Worm (Caenorhabditis elegans): ENCODE data around the gene F47B10.8.

The F47B10.8 gene

DNA sequence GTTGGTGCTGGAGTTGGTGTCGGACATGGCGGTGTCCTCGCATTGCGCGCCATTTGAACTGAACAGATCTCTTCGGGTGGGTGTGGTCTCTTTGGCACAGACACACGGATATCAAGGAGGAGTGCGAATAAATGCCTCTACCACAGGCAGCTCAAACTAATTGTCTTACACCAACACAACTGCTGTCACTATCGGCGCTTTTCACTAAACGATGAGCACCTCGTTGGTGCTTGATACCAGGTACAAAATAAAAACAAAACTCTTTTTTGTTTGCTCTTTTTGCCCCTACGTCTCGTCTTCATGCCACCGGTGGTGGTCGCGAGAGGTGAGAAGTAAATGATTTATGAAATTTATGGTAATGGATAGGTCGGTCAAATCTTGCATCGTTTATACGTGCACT is at the start of gene F47B10.8:
F47B10.8 (minus strand) TSS at position 101 of the 400 bp plus-strand sequence.
- TF ChIP-seq hmbx-1 (tag; optimal IDR thresholded peaks at IDR 0.05) (no peak), pes-1 (GFP tag; IDR thresholded peaks at IDR 0.05) (no peak), hmg-4 (GFP tag; optimal IDR thresholded peaks at IDR 0.05) (no peak), tbx-37 (GFP tag; conservative IDR thresholded peaks at IDR 0.05) (no peak)

DNA sequence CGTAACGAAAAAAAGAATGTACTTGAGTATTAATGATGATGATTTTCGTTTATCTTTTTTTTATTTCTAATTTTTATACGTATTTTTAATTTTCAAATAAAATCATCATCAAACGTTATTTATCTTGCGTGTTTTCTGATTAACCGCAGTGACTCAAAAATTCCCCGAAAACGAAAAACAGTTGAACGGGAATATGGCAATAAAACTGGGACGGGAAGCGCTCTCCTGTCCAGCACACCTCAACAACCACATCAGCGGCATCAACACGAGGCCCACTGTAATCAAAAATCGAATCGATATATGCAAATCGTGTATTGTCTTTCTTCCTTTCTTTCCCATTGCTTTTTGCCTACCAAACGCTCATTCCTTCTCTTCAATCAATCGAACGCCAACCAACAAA is 48.5 kb upstream of the F47B10.8 start, which contains the start of gene K09C8.2:
K09C8.2 (plus strand) TSS at position 301 of the 400 bp plus-strand sequence.
- TF ChIP-seq tra-4 (tag; optimal IDR thresholded peaks at IDR 0.05) (no peak), ceh-36 (tag; optimal IDR thresholded peaks at IDR 0.05) (no peak), sea-1 (GFP tag; conservative IDR thresholded peaks at IDR 0.05) (no peak), pes-1 (GFP tag; IDR thresholded peaks at IDR 0.05) (no peak), ceh-13 (GFP tag; optimal IDR thresholded peaks at IDR 0.05) (no peak), aly-1 (tag; optimal IDR thresholded peaks at IDR 0.05) (no peak), hmbx-1 (tag; optimal IDR thresholded peaks at IDR 0.05) (no peak), hmg-4 (GFP tag; optimal IDR thresholded peaks at IDR 0.05) (no peak), scrt-1 (GFP tag; IDR thresholded peaks at IDR 0.05) (no peak), hnd-1 (tag; optimal IDR thresholded peaks at IDR 0.05) (no peak), tbx-11 (GFP tag; IDR thresholded peaks at IDR 0.05) (no peak), F13C5.2 (tag; optimal IDR thresholded peaks at IDR 0.05) (no peak), B0310.2 (tag; optimal IDR thresholded peaks at IDR 0.05) (no peak)

DNA sequence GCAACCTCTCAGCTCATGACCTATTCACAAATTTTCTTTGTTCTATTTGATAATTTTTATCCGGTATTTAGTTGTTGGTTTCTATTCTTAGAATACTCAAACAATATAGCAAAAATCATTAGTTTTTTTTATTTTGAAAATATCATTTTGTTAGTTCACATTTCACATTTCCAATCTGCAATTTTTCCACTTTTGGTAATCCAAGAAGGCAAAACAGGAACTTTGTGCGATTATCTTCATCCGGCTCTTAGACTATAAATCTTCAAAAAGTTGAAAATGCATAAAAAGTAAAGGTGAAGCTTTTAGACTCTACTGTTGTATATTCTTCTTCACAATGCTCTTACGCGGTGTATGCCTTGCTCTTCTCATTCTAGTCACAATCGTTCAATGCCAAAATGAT is 47.8 kb upstream of the F47B10.8 start, which contains the start of gene nlp-19:
nlp-19 (plus strand) TSS at position 301 of the 400 bp plus-strand sequence.
- TF ChIP-seq sea-1 (GFP tag; conservative IDR thresholded peaks at IDR 0.05) (no peak), scrt-1 (GFP tag; IDR thresholded peaks at IDR 0.05) (no peak), B0310.2 (tag; optimal IDR thresholded peaks at IDR 0.05) (no peak), F13C5.2 (tag; optimal IDR thresholded peaks at IDR 0.05) (no peak), ets-7 (tag; optimal IDR thresholded peaks at IDR 0.05) (no peak), aly-1 (tag; optimal IDR thresholded peaks at IDR 0.05) (no peak), hnd-1 (tag; optimal IDR thresholded peaks at IDR 0.05) (no peak), ceh-36 (tag; optimal IDR thresholded peaks at IDR 0.05) (no peak), hmbx-1 (tag; optimal IDR thresholded peaks at IDR 0.05) (no peak), ceh-13 (GFP tag; optimal IDR thresholded peaks at IDR 0.05) (no peak), pes-1 (GFP tag; IDR thresholded peaks at IDR 0.05) (no peak), hmg-4 (GFP tag; optimal IDR thresholded peaks at IDR 0.05) (no peak), ama-1 (optimal IDR thresholded peaks at IDR 0.05) (no peak), tbx-11 (GFP tag; IDR thresholded peaks at IDR 0.05) (no peak), tra-4 (tag; optimal IDR thresholded peaks at IDR 0.05) (no peak), flt-1 (GFP tag; IDR thresholded peaks at IDR 0.05) (no peak)

DNA sequence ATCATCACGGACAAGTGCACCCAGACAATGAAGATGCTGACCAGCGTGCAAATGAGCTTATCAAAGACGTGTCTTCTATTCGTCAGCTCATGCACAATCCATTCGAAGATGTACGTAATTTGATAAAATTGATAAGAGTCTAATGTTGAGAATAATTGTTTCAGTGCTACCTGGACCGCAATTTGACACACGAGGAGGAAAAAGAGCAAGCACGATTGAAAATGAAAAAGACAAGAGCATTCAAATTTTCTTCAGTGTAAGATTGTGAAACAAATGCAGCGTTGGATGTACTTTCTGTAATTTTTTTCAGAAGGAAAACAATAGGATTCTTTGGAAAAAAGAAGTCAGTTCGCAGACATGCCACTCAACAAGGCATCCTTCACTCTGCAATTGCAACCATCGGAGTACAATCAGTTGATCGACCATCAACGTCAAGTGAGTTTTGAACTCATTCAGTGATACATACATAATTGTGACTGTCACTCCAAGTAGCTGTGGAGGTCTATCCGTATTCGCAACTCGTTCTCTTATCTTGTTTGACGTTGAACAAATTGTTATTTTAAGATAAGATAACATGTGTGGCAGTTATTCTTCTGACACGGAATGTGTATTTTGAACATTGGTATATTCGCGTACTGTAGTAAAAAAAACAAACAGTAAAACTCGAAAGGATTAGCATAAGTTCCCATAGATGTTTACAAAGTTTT is 46.5 kb upstream of the F47B10.8 start:
- no peak for TF ChIP-seq tra-4 (tag; optimal IDR thresholded peaks at IDR 0.05)
- no peak for TF ChIP-seq pes-1 (GFP tag; IDR thresholded peaks at IDR 0.05)
- TF ChIP-seq hmg-4 (GFP tag; optimal IDR thresholded peaks at IDR 0.05): no peak
- no peak for TF ChIP-seq ceh-36 (tag; optimal IDR thresholded peaks at IDR 0.05)
- no peak for TF ChIP-seq flt-1 (GFP tag; IDR thresholded peaks at IDR 0.05)
- TF ChIP-seq tbx-11 (GFP tag; IDR thresholded peaks at IDR 0.05): no peak
- TF ChIP-seq hnd-1 (tag; optimal IDR thresholded peaks at IDR 0.05): no peak
- no peak for TF ChIP-seq aly-1 (tag; optimal IDR thresholded peaks at IDR 0.05)
- no peak for TF ChIP-seq hmbx-1 (tag; optimal IDR thresholded peaks at IDR 0.05)
- no peak for TF ChIP-seq ceh-13 (GFP tag; optimal IDR thresholded peaks at IDR 0.05)
- no peak for TF ChIP-seq ets-7 (tag; optimal IDR thresholded peaks at IDR 0.05)
- no peak for TF ChIP-seq sea-1 (GFP tag; conservative IDR thresholded peaks at IDR 0.05)
- TF ChIP-seq scrt-1 (GFP tag; IDR thresholded peaks at IDR 0.05): no peak
- TF ChIP-seq B0310.2 (tag; optimal IDR thresholded peaks at IDR 0.05): no peak

DNA sequence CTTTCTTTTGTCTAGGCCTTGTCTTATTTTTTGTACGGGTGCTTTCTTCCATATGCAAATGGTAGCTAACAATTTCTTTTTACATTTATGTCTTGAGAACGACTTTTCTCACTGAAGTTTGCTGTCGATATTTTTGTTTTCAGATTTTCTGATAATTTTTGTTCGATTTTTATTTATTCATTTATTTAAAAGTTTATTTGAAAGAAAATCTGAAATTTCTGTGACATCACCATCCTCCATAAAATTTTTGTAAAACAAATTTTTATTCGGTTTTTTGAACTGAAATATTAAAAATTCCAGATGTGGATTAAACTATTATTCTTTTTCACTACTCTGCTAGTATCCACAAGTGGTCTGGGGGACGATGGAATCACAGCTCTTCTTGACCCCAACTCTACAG is 43.2 kb upstream of the F47B10.8 start, which contains the start of gene pbo-4:
pbo-4 (plus strand) TSS at position 301 of the 400 bp plus-strand sequence.
- TF ChIP-seq ceh-13 (GFP tag; optimal IDR thresholded peaks at IDR 0.05): no peak
- TF ChIP-seq aly-1 (tag; optimal IDR thresholded peaks at IDR 0.05): no peak
- TF ChIP-seq tbx-37 (GFP tag; conservative IDR thresholded peaks at IDR 0.05): no peak
- TF ChIP-seq B0310.2 (tag; optimal IDR thresholded peaks at IDR 0.05): no peak
- no peak for TF ChIP-seq F13C5.2 (tag; optimal IDR thresholded peaks at IDR 0.05)
- TF ChIP-seq scrt-1 (GFP tag; IDR thresholded peaks at IDR 0.05): no peak
- no peak for TF ChIP-seq pes-1 (GFP tag; IDR thresholded peaks at IDR 0.05)
- no peak for TF ChIP-seq ceh-36 (tag; optimal IDR thresholded peaks at IDR 0.05)
- TF ChIP-seq hnd-1 (tag; optimal IDR thresholded peaks at IDR 0.05): no peak
- TF ChIP-seq tbx-11 (GFP tag; IDR thresholded peaks at IDR 0.05): no peak

DNA sequence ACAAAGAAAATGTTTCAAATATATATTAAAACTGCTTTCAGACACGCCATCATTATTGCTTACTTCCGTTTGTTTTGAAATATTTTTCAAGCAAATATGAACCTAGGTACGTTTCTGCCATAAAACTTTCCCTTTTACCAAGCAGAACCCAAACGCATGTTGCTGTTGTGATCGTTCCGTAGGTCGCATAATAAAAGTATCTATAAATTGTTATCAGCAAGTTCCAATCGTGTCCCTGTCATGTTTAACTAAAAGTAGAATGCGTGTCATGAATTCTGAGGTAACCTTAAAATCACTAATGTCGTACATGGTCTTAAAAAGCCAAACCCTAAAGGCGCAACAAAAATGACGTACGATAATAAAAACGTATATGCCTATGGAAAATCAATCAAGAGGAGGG is 41.3 kb upstream of the F47B10.8 start:
- TF ChIP-seq flt-1 (GFP tag; IDR thresholded peaks at IDR 0.05) (no peak), sea-1 (GFP tag; conservative IDR thresholded peaks at IDR 0.05) (no peak), scrt-1 (GFP tag; IDR thresholded peaks at IDR 0.05) (no peak), B0310.2 (tag; optimal IDR thresholded peaks at IDR 0.05) (no peak), hnd-1 (tag; optimal IDR thresholded peaks at IDR 0.05) (no peak), tra-4 (tag; optimal IDR thresholded peaks at IDR 0.05) (no peak), hmg-4 (GFP tag; optimal IDR thresholded peaks at IDR 0.05) (no peak), ama-1 (optimal IDR thresholded peaks at IDR 0.05) (no peak), ceh-36 (tag; optimal IDR thresholded peaks at IDR 0.05) (no peak), tbx-11 (GFP tag; IDR thresholded peaks at IDR 0.05) (no peak), tbx-37 (GFP tag; conservative IDR thresholded peaks at IDR 0.05) (no peak), ets-7 (tag; optimal IDR thresholded peaks at IDR 0.05) (no peak), aly-1 (tag; optimal IDR thresholded peaks at IDR 0.05) (no peak), hmbx-1 (tag; optimal IDR thresholded peaks at IDR 0.05) (no peak), F13C5.2 (tag; optimal IDR thresholded peaks at IDR 0.05) (no peak), pes-1 (GFP tag; IDR thresholded peaks at IDR 0.05) (no peak)

DNA sequence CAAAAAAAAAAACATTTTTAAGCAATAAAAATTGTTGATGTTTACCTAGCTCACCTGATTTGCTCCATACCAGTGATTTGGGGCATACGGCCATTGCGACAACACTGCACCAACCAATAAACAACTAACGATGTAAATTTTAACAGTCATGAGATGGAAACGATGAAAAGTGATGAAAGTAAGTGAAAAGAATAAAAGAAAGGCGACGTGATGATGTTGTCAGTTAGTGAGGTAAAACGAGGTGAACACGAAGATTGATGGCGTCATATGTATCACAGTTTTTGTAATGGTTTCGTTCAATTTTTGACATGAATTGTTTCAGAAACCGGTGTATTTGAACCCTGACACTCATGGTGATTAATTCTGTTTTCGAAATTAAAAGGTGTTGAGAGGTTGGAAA is 40.6 kb upstream of the F47B10.8 start, which contains the start of gene K09C8.7:
K09C8.7 (minus strand) TSS at position 226 of the 400 bp plus-strand sequence.
- no peak for TF ChIP-seq aly-1 (tag; optimal IDR thresholded peaks at IDR 0.05)
- TF ChIP-seq F13C5.2 (tag; optimal IDR thresholded peaks at IDR 0.05): no peak
- no peak for TF ChIP-seq ceh-13 (GFP tag; optimal IDR thresholded peaks at IDR 0.05)
- no peak for TF ChIP-seq pes-1 (GFP tag; IDR thresholded peaks at IDR 0.05)
- TF ChIP-seq sea-1 (GFP tag; conservative IDR thresholded peaks at IDR 0.05): no peak
- no peak for TF ChIP-seq ceh-36 (tag; optimal IDR thresholded peaks at IDR 0.05)
- no peak for TF ChIP-seq hmg-4 (GFP tag; optimal IDR thresholded peaks at IDR 0.05)
- TF ChIP-seq scrt-1 (GFP tag; IDR thresholded peaks at IDR 0.05): no peak
- no peak for TF ChIP-seq hmbx-1 (tag; optimal IDR thresholded peaks at IDR 0.05)
- no peak for TF ChIP-seq B0310.2 (tag; optimal IDR thresholded peaks at IDR 0.05)
- no peak for TF ChIP-seq ets-7 (tag; optimal IDR thresholded peaks at IDR 0.05)
- no peak for TF ChIP-seq ama-1 (optimal IDR thresholded peaks at IDR 0.05)
- TF ChIP-seq flt-1 (GFP tag; IDR thresholded peaks at IDR 0.05): no peak
- TF ChIP-seq tra-4 (tag; optimal IDR thresholded peaks at IDR 0.05): no peak
- no peak for TF ChIP-seq hnd-1 (tag; optimal IDR thresholded peaks at IDR 0.05)
- TF ChIP-seq tbx-11 (GFP tag; IDR thresholded peaks at IDR 0.05): no peak
- TF ChIP-seq tbx-37 (GFP tag; conservative IDR thresholded peaks at IDR 0.05): no peak

Data from whole organism, early embryonic.